Fruit fly (Drosophila melanogaster): ENCODE measurements around the gene CG8519.
A peak's percentile ranks its signal among the peaks of the same experiment; 100 is the strongest.

CG8519 gene

dm6 chr3L:6705865-6706264 is 1.2 kb downstream of the CG8519 start (continued):
- peak; percentile 73 for TF ChIP-seq CG18262 (tag; optimal IDR thresholded peaks at IDR 0.05)
- TF ChIP-seq BtbVII (GFP tag; optimal IDR thresholded peaks at IDR 0.05), result peak; percentile 52
- peak; percentile 44 for TF ChIP-seq sd (tag; optimal IDR thresholded peaks at IDR 0.05)
- no peak for TF ChIP-seq CG7963 (GFP tag; IDR thresholded peaks at IDR 0.05; ENCODE audit: partially characterized antibody)
- TF ChIP-seq NK7.1 (GFP tag; optimal IDR thresholded peaks at IDR 0.05), result no peak
- peak; percentile 29 for TF ChIP-seq jing (GFP tag; optimal IDR thresholded peaks at IDR 0.05)
- TF ChIP-seq CG1832 (GFP tag; optimal IDR thresholded peaks at IDR 0.05), result no peak
- no peak for TF ChIP-seq nerfin-2 (GFP tag; IDR thresholded peaks at IDR 0.05; ENCODE audit: partially characterized antibody)
- peak; percentile 19 for TF ChIP-seq CG17568 (GFP tag; optimal IDR thresholded peaks at IDR 0.05)
- peak; percentile 21 for TF ChIP-seq Camta (GFP tag; optimal IDR thresholded peaks at IDR 0.05)
- peak; percentile 14; the same call in 1 of the 3 replicates for TF ChIP-seq Mrtf (GFP tag; IDR thresholded peaks at IDR 0.05)
- no peak for TF ChIP-seq Lim3 (GFP tag; IDR thresholded peaks at IDR 0.05)
- TF ChIP-seq ranshi (GFP tag; IDR thresholded peaks at IDR 0.05), result peak; percentile 44; the same call in 1 of the 2 replicates
- peak; percentile 58 for TF ChIP-seq tin (GFP tag; optimal IDR thresholded peaks at IDR 0.05)
- no peak for TF ChIP-seq zfh2 (GFP tag; optimal IDR thresholded peaks at IDR 0.05)
- peak; percentile 18 for TF ChIP-seq CG8281 (tag; optimal IDR thresholded peaks at IDR 0.05)
- TF ChIP-seq Dref (GFP tag; IDR thresholded peaks at IDR 0.05), result no peak
- no peak for TF ChIP-seq CG10959 (GFP tag; IDR thresholded peaks at IDR 0.05)
- TF ChIP-seq CG3838 (GFP tag; optimal IDR thresholded peaks at IDR 0.05), result no peak
- TF ChIP-seq Lhr (GFP tag; optimal IDR thresholded peaks at IDR 0.05), result peak; percentile 3
- TF ChIP-seq Dfd (GFP tag; optimal IDR thresholded peaks at IDR 0.05), result no peak
- peak; percentile 74 for TF ChIP-seq grau (tag; optimal IDR thresholded peaks at IDR 0.05)
- peak; percentile 56 for TF ChIP-seq CG12659 (GFP tag; optimal IDR thresholded peaks at IDR 0.05)
- TF ChIP-seq fru (optimal IDR thresholded peaks at IDR 0.05), result no peak
- no peak for TF ChIP-seq YL-1 (GFP tag; optimal IDR thresholded peaks at IDR 0.05)
- no peak for TF ChIP-seq Opbp (GFP tag; IDR thresholded peaks at IDR 0.05; ENCODE audit: partially characterized antibody)
- peak; percentile 28 for TF ChIP-seq CG13775 (GFP tag; optimal IDR thresholded peaks at IDR 0.05)
- TF ChIP-seq repo (GFP tag; optimal IDR thresholded peaks at IDR 0.05), result no peak
- TF ChIP-seq CG14050 (GFP tag; IDR thresholded peaks at IDR 0.05), result peak; percentile 54; the same call in 2 of the 3 replicates
- peak; percentile 38; the same call in 1 of the 2 replicates for TF ChIP-seq E2f2 (GFP tag; IDR thresholded peaks at IDR 0.05)
- no peak for TF ChIP-seq sima (GFP tag; optimal IDR thresholded peaks at IDR 0.05)
- peak; percentile 32 for TF ChIP-seq ewg (GFP tag; optimal IDR thresholded peaks at IDR 0.05)
- TF ChIP-seq schlank (tag; optimal IDR thresholded peaks at IDR 0.05), result no peak
- no peak for TF ChIP-seq CG12104 (GFP tag; optimal IDR thresholded peaks at IDR 0.05)
- peak; percentile 76 for TF ChIP-seq tap (tag; optimal IDR thresholded peaks at IDR 0.05)
- TF ChIP-seq Sox100B (GFP tag; optimal IDR thresholded peaks at IDR 0.05), result peak; percentile 69
- peak; percentile 1 for TF ChIP-seq CG2875 (GFP tag; optimal IDR thresholded peaks at IDR 0.05)
- TF ChIP-seq Dbx (GFP tag; IDR thresholded peaks at IDR 0.05), result peak; percentile 45; the same call in 1 of the 3 replicates
- peak; percentile 37 for TF ChIP-seq CG18619 (GFP tag; optimal IDR thresholded peaks at IDR 0.05)
- peak; percentile 48; the same call in 1 of the 2 replicates for TF ChIP-seq CG7372 (GFP tag; IDR thresholded peaks at IDR 0.05)
- TF ChIP-seq CG6272 (GFP tag; IDR thresholded peaks at IDR 0.05), result no peak
- peak; percentile 70 for TF ChIP-seq Oli (tag; optimal IDR thresholded peaks at IDR 0.05)
- no peak for TF ChIP-seq CG17802 (tag; optimal IDR thresholded peaks at IDR 0.05)
- TF ChIP-seq CG34422 (GFP tag; IDR thresholded peaks at IDR 0.05), result peak; percentile 64; the same call in 1 of the 3 replicates
- no peak for TF ChIP-seq wek (GFP tag; optimal IDR thresholded peaks at IDR 0.05)
- no peak for TF ChIP-seq CG7786 (GFP tag; optimal IDR thresholded peaks at IDR 0.05)
- TF ChIP-seq CG17912 (GFP tag; optimal IDR thresholded peaks at IDR 0.05), result peak; percentile 17
- TF ChIP-seq tio (GFP tag; optimal IDR thresholded peaks at IDR 0.05), result peak; percentile 53
- peak; percentile 56; the same call in 2 of the 3 replicates for TF ChIP-seq zfh1 (GFP tag; IDR thresholded peaks at IDR 0.05)
- TF ChIP-seq Antp (GFP tag; optimal IDR thresholded peaks at IDR 0.05), result peak; percentile 44
- TF ChIP-seq Atf6 (GFP tag; IDR thresholded peaks at IDR 0.05), result peak; percentile 35; the same call in 1 of the 2 replicates

All from whole organism, embryonic.